Worm (Caenorhabditis elegans): ENCODE data around the gene nhr-167.

nhr-167 gene

ce11 chrX:11999573-11999972, 17.7 kb upstream of the nhr-167 start:
- no peak for TF ChIP-seq nhr-6 (tag; optimal IDR thresholded peaks at IDR 0.05)
- no peak for TF ChIP-seq unc-62 (GFP tag; optimal IDR thresholded peaks at IDR 0.05)
- no peak for TF ChIP-seq Y55F3AM.14 (GFP tag; optimal IDR thresholded peaks at IDR 0.05)

DNA sequence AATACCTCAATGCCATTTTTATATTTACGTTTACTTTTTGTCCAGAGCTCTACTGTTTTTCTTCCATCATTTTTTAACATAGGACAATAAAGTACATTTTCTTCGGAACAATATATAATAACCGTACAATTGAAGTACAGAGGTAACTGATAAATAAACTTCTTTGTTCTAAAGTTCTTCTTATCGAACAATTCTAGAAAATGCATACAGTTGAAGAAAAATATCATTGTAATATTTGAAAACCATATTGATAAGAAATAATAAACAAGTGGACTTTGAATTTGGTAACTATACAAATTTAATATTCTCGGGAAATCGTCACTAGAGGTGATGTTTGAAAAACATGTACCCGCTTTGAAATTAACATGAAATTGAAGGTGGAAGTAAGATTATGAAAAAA, 14.7 kb upstream of the nhr-167 start:
- TF ChIP-seq nhr-6 (tag; optimal IDR thresholded peaks at IDR 0.05) (no peak), crh-2 (tag; optimal IDR thresholded peaks at IDR 0.05) (no peak), ceh-82 (tag; optimal IDR thresholded peaks at IDR 0.05) (no peak), sem-4 (tag; optimal IDR thresholded peaks at IDR 0.05) (no peak), ztf-11 (tag; optimal IDR thresholded peaks at IDR 0.05) (no peak), R02D3.7 (tag; optimal IDR thresholded peaks at IDR 0.05) (no peak), lsy-2 (tag; optimal IDR thresholded peaks at IDR 0.05) (no peak), nhr-12 (tag; optimal IDR thresholded peaks at IDR 0.05) (no peak), Y55F3AM.14 (GFP tag; optimal IDR thresholded peaks at IDR 0.05) (no peak), unc-39 (tag; optimal IDR thresholded peaks at IDR 0.05) (no peak), lin-11 (tag; optimal IDR thresholded peaks at IDR 0.05) (no peak), elt-1 (tag; optimal IDR thresholded peaks at IDR 0.05) (no peak), egl-27 (tag; optimal IDR thresholded peaks at IDR 0.05) (no peak), nhr-237 (tag; optimal IDR thresholded peaks at IDR 0.05) (no peak), mab-5 (tag; optimal IDR thresholded peaks at IDR 0.05) (no peak), ZK546.5 (tag; optimal IDR thresholded peaks at IDR 0.05) (no peak), nhr-11 (tag; optimal IDR thresholded peaks at IDR 0.05) (no peak), unc-62 (GFP tag; optimal IDR thresholded peaks at IDR 0.05) (no peak), zag-1 (tag; optimal IDR thresholded peaks at IDR 0.05) (no peak)

ce11 chrX:11994484-11994883, 12.6 kb upstream of the nhr-167 start, which contains the start of gene C49F5.7:
Gene C49F5.7, plus strand, starts transcription at chrX:11994784.
- TF ChIP-seq crh-2 (tag; optimal IDR thresholded peaks at IDR 0.05) (peak; percentile 14), ceh-16 (tag; optimal IDR thresholded peaks at IDR 0.05) (no peak)

DNA sequence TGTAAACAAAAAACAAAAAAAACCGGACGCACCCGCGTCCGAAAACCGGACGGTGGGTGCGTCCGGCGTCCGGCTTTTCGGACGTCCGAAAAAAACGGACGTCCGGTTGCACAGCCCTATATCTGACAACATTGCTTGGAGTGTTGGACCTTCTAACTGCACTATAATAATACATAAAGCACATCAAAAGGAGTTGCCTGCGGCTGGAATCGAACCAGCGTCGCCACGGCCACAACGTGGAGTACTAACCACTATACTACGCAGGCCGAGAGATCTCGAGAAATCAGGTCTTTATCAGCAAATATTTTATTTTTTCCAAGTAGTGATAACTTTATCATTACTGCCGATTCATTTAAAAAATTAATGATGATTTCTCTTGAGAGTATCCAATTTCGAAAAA, 11.4 kb upstream of the nhr-167 start:
- TF ChIP-seq mab-5 (tag; optimal IDR thresholded peaks at IDR 0.05) (no peak), sma-3 (GFP tag; optimal IDR thresholded peaks at IDR 0.05) (peak; percentile 24), blmp-1 (tag; optimal IDR thresholded peaks at IDR 0.05; ENCODE audit: insufficient read depth) (no peak), zag-1 (tag; optimal IDR thresholded peaks at IDR 0.05) (no peak), nhr-129 (tag; optimal IDR thresholded peaks at IDR 0.05) (no peak), egl-27 (tag; optimal IDR thresholded peaks at IDR 0.05) (no peak)

ce11 chrX:11992778-11993177, 10.9 kb upstream of the nhr-167 start:
- TF ChIP-seq gmeb-1 (tag; optimal IDR thresholded peaks at IDR 0.05) (no peak), ztf-11 (tag; optimal IDR thresholded peaks at IDR 0.05) (no peak), crh-2 (tag; optimal IDR thresholded peaks at IDR 0.05) (no peak), sma-9 (GFP tag; optimal IDR thresholded peaks at IDR 0.05) (no peak), sma-9 (tag; optimal IDR thresholded peaks at IDR 0.05) (no peak), R02D3.7 (tag; optimal IDR thresholded peaks at IDR 0.05) (no peak), nhr-10 (tag; optimal IDR thresholded peaks at IDR 0.05) (no peak), lin-39 (tag; optimal IDR thresholded peaks at IDR 0.05) (no peak), sem-4 (tag; optimal IDR thresholded peaks at IDR 0.05) (no peak), F13H6.1 (tag; optimal IDR thresholded peaks at IDR 0.05) (no peak), nhr-6 (tag; optimal IDR thresholded peaks at IDR 0.05) (no peak), peb-1 (tag; optimal IDR thresholded peaks at IDR 0.05) (no peak), elt-3 (tag; optimal IDR thresholded peaks at IDR 0.05) (no peak), zag-1 (tag; optimal IDR thresholded peaks at IDR 0.05) (no peak), skn-1 (tag; optimal IDR thresholded peaks at IDR 0.05) (no peak), ama-1 (optimal IDR thresholded peaks at IDR 0.05) (no peak), egl-27 (tag; optimal IDR thresholded peaks at IDR 0.05) (no peak), blmp-1 (tag; optimal IDR thresholded peaks at IDR 0.05; ENCODE audit: insufficient read depth) (no peak), nhr-77 (tag; optimal IDR thresholded peaks at IDR 0.05) (no peak)

- no peak for TF ChIP-seq ztf-1 (GFP tag; conservative IDR thresholded peaks at IDR 0.05)
- no peak for TF ChIP-seq elt-1 (tag; optimal IDR thresholded peaks at IDR 0.05)
- no peak for TF ChIP-seq ztf-4 (tag; optimal IDR thresholded peaks at IDR 0.05)
- TF ChIP-seq nhr-21 (tag; optimal IDR thresholded peaks at IDR 0.05) = no peak
- TF ChIP-seq fos-1 (tag; optimal IDR thresholded peaks at IDR 0.05) = no peak
- TF ChIP-seq alr-1 (tag; optimal IDR thresholded peaks at IDR 0.05) = no peak
- TF ChIP-seq nhr-6 (tag; optimal IDR thresholded peaks at IDR 0.05) = no peak
- TF ChIP-seq dmd-4 (tag; optimal IDR thresholded peaks at IDR 0.05) = no peak
- no peak for TF ChIP-seq R02D3.7 (tag; optimal IDR thresholded peaks at IDR 0.05)
- TF ChIP-seq nhr-237 (tag; optimal IDR thresholded peaks at IDR 0.05) = no peak
- no peak for TF ChIP-seq ceh-16 (tag; optimal IDR thresholded peaks at IDR 0.05)
- TF ChIP-seq sma-9 (GFP tag; optimal IDR thresholded peaks at IDR 0.05) = no peak
- TF ChIP-seq sma-9 (tag; optimal IDR thresholded peaks at IDR 0.05) = no peak
- TF ChIP-seq nhr-12 (tag; optimal IDR thresholded peaks at IDR 0.05) = no peak
- no peak for TF ChIP-seq lin-13 (GFP tag; optimal IDR thresholded peaks at IDR 0.05)
- TF ChIP-seq skn-1 (tag; optimal IDR thresholded peaks at IDR 0.05) = no peak
- TF ChIP-seq ZK546.5 (tag; optimal IDR thresholded peaks at IDR 0.05) = no peak
- no peak for TF ChIP-seq crh-2 (tag; optimal IDR thresholded peaks at IDR 0.05)
These were observed 10.4 kb upstream of the nhr-167 start for ce11 chrX:11992246-11992645.
